Fruit fly (Drosophila melanogaster) S2 (cell line): ENCODE measurements around the gene heph.

Source experiments
- CG8478 ChIP-seq: fragments of >200 bp; optimal IDR thresholded peaks from 2 replicates; lab custom pipeline; 2018
- CTCF ChIP-seq, 2 experiments: fragments of >200 bp; optimal IDR thresholded peaks; 2 replicates each; lab custom pipeline; 2018

DNA sequence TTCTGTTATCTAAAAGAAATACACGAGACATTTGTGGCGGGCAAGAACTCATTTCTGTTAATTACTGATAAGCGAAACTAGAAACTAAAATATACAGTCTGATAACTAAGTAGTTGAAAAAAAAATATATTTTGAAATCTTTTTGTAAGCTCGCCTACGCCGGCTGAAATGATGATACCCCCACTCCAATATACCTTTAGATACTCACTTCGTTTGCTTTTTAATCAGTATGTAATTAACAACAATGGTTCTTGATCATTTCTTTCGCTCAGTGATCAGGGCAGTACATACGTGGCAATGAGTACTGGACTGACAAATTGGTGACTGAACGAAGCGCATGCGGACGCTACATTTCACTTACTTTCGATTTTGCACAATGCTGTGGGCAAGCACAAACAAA, 36.9 kb downstream of the heph start:
- TF ChIP-seq CG8478 (no peak), CTCF (optimal IDR thresholded peaks at IDR 0.05; lab: Kevin White, UChicago) (no peak)
